Worm (Caenorhabditis elegans) whole organism, L4/young adult: ENCODE measurements around the gene clec-40.

Experiments
- dao-5 ChIP-seq: sonication (generic microtip); optimal IDR thresholded peaks from 2 replicates; lab custom pipeline; 2016; ENCODE audit warnings: missing genotype, missing genetic modification characterization, moderate library complexity, missing compliant biosample characterization
- him-1 ChIP-seq: sonication (generic microtip); optimal IDR thresholded peaks from 2 replicates; lab custom pipeline; 2016; ENCODE audit warnings: missing genotype, missing genetic modification reagents, missing genetic modification characterization, missing compliant biosample characterization

DNA sequence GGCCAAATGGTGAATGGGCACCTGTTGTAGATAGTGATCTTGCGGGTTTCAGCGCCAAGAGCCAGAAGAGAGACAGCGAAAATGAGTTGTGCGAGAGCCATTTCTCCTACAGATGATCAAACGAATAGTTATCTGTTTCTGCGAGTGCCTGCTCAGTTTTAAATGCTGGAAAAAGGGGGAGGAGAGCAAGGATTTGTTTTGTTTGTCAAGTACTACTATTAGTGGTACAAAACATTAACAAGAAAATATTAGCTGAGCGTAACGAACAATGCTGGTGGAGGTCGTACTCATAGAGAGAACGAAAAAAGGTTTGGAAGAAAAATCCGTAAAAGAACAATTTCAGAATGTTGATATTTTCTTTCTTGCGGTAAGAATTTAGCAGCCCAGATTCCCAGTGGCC, 30.5 kb upstream of the clec-40 start, which contains the start of gene thn-4:
- TF ChIP-seq him-1 (tag; lab: Kevin White, UChicago), result no peak
- no peak for TF ChIP-seq dao-5
